Fruit fly (Drosophila melanogaster): ENCODE measurements around the gene CYLD.

Gene CYLD

dm6 chr2L:10320174-10320775, 20.6 kb upstream of the CYLD start (continued):
- TF ChIP-seq Pdp1 (GFP tag; optimal IDR thresholded peaks at IDR 0.05) = peak in 1 of 2 experiments; percentile 75

- TF ChIP-seq Neu2 (GFP tag; optimal IDR thresholded peaks at IDR 0.05; ENCODE audit: borderline replicate concordance) (no peak), CG4707 (GFP tag; optimal IDR thresholded peaks at IDR 0.05) (no peak), dm (GFP tag; optimal IDR thresholded peaks at IDR 0.05) (no peak), CG3163 (GFP tag; optimal IDR thresholded peaks at IDR 0.05) (no peak), CG34376 (GFP tag; optimal IDR thresholded peaks at IDR 0.05) (peak; percentile 82), aop (GFP tag; IDR thresholded peaks at IDR 0.05) (no peak), grn (GFP tag; optimal IDR thresholded peaks at IDR 0.05) (peak; percentile 45), pb (GFP tag; optimal IDR thresholded peaks at IDR 0.05) (no peak), Med (GFP tag) (peak; percentile 6), cg (GFP tag; optimal IDR thresholded peaks at IDR 0.05) (no peak), Eip74EF (GFP tag; optimal IDR thresholded peaks at IDR 0.05) (peak in 1 of 2 experiments; percentile 7), Dbx (GFP tag; IDR thresholded peaks at IDR 0.05) (no peak), Hr78 (GFP tag; optimal IDR thresholded peaks at IDR 0.05) (peak in 1 of 2 experiments; percentile 55), CG15479 (GFP tag; optimal IDR thresholded peaks at IDR 0.05) (peak; percentile 66), eve (GFP tag; optimal IDR thresholded peaks at IDR 0.05) (peak in 1 of 2 experiments; percentile 46), exex (tag; optimal IDR thresholded peaks at IDR 0.05) (peak; percentile 83), Nf-YA (GFP tag; IDR thresholded peaks at IDR 0.05) (no peak), HLH3B (GFP tag; IDR thresholded peaks at IDR 0.05) (no peak), sug (tag; optimal IDR thresholded peaks at IDR 0.05) (peak; percentile 16), chinmo (GFP tag; IDR thresholded peaks at IDR 0.05; ENCODE audit: partially characterized antibody) (0 out of 4 replicates have a peak, but pooled peaks have one; percentile 21)
These were observed 16.2 kb upstream of the CYLD start for dm6 chr2L:10315888-10316287.

- TF ChIP-seq bowl (GFP tag; IDR thresholded peaks at IDR 0.05) (no peak), sens (GFP tag) (peak; percentile 68), CG13775 (GFP tag; optimal IDR thresholded peaks at IDR 0.05) (peak; percentile 8), slbo (GFP tag; IDR thresholded peaks at IDR 0.05) (peak; percentile 35), CG12299 (tag; optimal IDR thresholded peaks at IDR 0.05) (no peak), CG31224 (GFP tag; IDR thresholded peaks at IDR 0.05) (no peak), Sox100B (GFP tag; optimal IDR thresholded peaks at IDR 0.05) (peak; percentile 9), lola (GFP tag; optimal IDR thresholded peaks at IDR 0.05) (peak in 1 of 3 experiments; percentile 2), Mad (GFP tag; optimal IDR thresholded peaks at IDR 0.05) (no peak), sim (GFP tag; IDR thresholded peaks at IDR 0.05) (no peak), CG1233 (GFP tag; optimal IDR thresholded peaks at IDR 0.05) (no peak), CG2120 (GFP tag; optimal IDR thresholded peaks at IDR 0.05) (peak; percentile 29), CG2889 (GFP tag; IDR thresholded peaks at IDR 0.05) (no peak), CG2712 (tag; optimal IDR thresholded peaks at IDR 0.05) (peak; percentile 33), tin (GFP tag; optimal IDR thresholded peaks at IDR 0.05) (no peak), NK7.1 (GFP tag; optimal IDR thresholded peaks at IDR 0.05) (no peak), CG11723 (GFP tag; optimal IDR thresholded peaks at IDR 0.05) (peak; percentile 80), CG1832 (GFP tag; optimal IDR thresholded peaks at IDR 0.05) (no peak), CG10959 (GFP tag; IDR thresholded peaks at IDR 0.05) (no peak), trem (tag; optimal IDR thresholded peaks at IDR 0.05) (peak; percentile 32), eve (GFP tag; optimal IDR thresholded peaks at IDR 0.05) (no peak), CG30431 (GFP tag; optimal IDR thresholded peaks at IDR 0.05) (no peak), CG34422 (GFP tag; IDR thresholded peaks at IDR 0.05) (0 out of 3 replicates have a peak, but pooled peaks have one; percentile 15), grau (tag; optimal IDR thresholded peaks at IDR 0.05) (peak; percentile 25), CG7987 (GFP tag; optimal IDR thresholded peaks at IDR 0.05) (no peak)
These were observed 14.9 kb upstream of the CYLD start, which contains the start of the genes Usp14 and CG4972 for dm6 chr2L:10314327-10315210. Usp14 (minus strand) TSS chr2L:10314396. CG4972 (plus strand) TSS chr2L:10314792.
